Worm (Caenorhabditis elegans) whole organism, L4 larva: ENCODE measurements around the gene flad-1.
A peak's percentile ranks its signal among the peaks of the same experiment; 100 is the strongest.

Experiments used
- F26F4.8 ChIP-seq: fragments of 200-800 bp; sonication (Bioruptor generic); conservative IDR thresholded peaks from 2 replicates; pipeline ENCODE4 v1.3.6; 2022; ENCODE audit warnings: missing genetic modification characterization, missing compliant biosample characterization
- F49E8.2 ChIP-seq: sonication (generic microtip); optimal IDR thresholded peaks from 2 replicates; lab custom pipeline; 2016; ENCODE audit warnings: missing compliant biosample characterization, mild to moderate bottlenecking, missing genetic modification characterization, borderline replicate concordance
- T26A8.4 ChIP-seq: fragments of 200-800 bp; sonication (Bioruptor generic); IDR thresholded peaks from 2 replicates; pipeline ENCODE4 v1.3.6; 2022; ENCODE audit warnings: missing genetic modification characterization, missing compliant biosample characterization
- Y5F2A.4 ChIP-seq: fragments of 200-800 bp; sonication (Bioruptor generic); optimal IDR thresholded peaks from 2 replicates; lab custom pipeline; 2018; ENCODE audit warnings: mild to moderate bottlenecking, missing genetic modification characterization, missing compliant biosample characterization
- ZK337.2 ChIP-seq: fragments of 200-800 bp; sonication (Bioruptor generic); IDR thresholded peaks from 2 replicates; pipeline ENCODE4 v1.3.6; 2022; ENCODE audit warnings: missing genetic modification reagents, missing genetic modification characterization, missing compliant biosample characterization
- aha-1 ChIP-seq: fragments of 150-350 bp; peaks from one replicate; lab custom pipeline; 2014; ENCODE audit warnings: missing biosample characterization, missing genetic modification characterization
- aly-2 ChIP-seq: sonication (generic microtip); optimal IDR thresholded peaks from 2 replicates; lab custom pipeline; 2018; ENCODE audit warnings: missing biosample characterization, missing genetic modification characterization
- arid-1 ChIP-seq: fragments of 200-800 bp; sonication (Bioruptor generic); conservative IDR thresholded peaks from 2 replicates; pipeline ENCODE4 v1.3.6; 2022; ENCODE audit warnings: missing genetic modification reagents, missing genetic modification characterization, missing compliant biosample characterization
- attf-4 ChIP-seq: sonication (generic microtip); optimal IDR thresholded peaks from 3 replicates; lab custom pipeline; 2017; ENCODE audit warnings: missing biosample characterization, missing genetic modification characterization
- ceh-28 ChIP-seq: fragments of 150-350 bp; optimal IDR thresholded peaks from 2 replicates; lab custom pipeline; 2014; ENCODE audit warnings: missing biosample characterization, missing genetic modification reagents, missing genetic modification characterization
- ces-1 ChIP-seq: fragments of 150-350 bp; sonication (generic microtip); optimal IDR thresholded peaks from 4 replicates; lab custom pipeline; 2014; ENCODE audit warnings: missing biosample characterization, missing genetic modification reagents, missing genetic modification characterization
- daf-16 ChIP-seq, 3 experiments: sonication (generic microtip); optimal IDR thresholded peaks; 2 replicates each; lab custom pipeline; 2016 to 2017; ENCODE audit warnings: missing genetic modification characterization in 3 of 3, missing genetic modification reagents in 3 of 3, mild to moderate bottlenecking in 2 of 3, missing compliant biosample characterization in 2 of 3, missing biosample characterization in 1 of 3, moderate library complexity in 1 of 3
- dve-1 ChIP-seq: sonication (generic microtip); optimal IDR thresholded peaks from 2 replicates; lab custom pipeline; 2017; ENCODE audit warnings: antibody characterized with exemption, mild to moderate bottlenecking, missing genetic modification characterization, missing compliant biosample characterization; ENCODE audit not compliant: insufficient read depth
- fkh-10 ChIP-seq: fragments of 150-350 bp; optimal IDR thresholded peaks from 2 replicates; lab custom pipeline; 2014; ENCODE audit warnings: missing biosample characterization, missing genetic modification reagents, missing genetic modification characterization
- gei-8 ChIP-seq: fragments of 200-800 bp; sonication (Bioruptor generic); optimal IDR thresholded peaks from 2 replicates; lab custom pipeline; 2018; ENCODE audit warnings: mild to moderate bottlenecking, missing genetic modification characterization, missing compliant biosample characterization
- hif-1 ChIP-seq, 2 experiments: sonication (generic microtip); optimal IDR thresholded peaks; 2 replicates each; lab custom pipeline; 2016 to 2017; ENCODE audit warnings: missing compliant biosample characterization in 2 of 2, missing genetic modification characterization in 2 of 2, missing genetic modification reagents in 2 of 2, missing genotype in 2 of 2, mild to moderate bottlenecking in 1 of 2
- hlh-30 ChIP-seq: sonication (generic microtip); optimal IDR thresholded peaks from 2 replicates; lab custom pipeline; 2017; ENCODE audit warnings: antibody characterized with exemption, mild to moderate bottlenecking, missing genetic modification characterization, missing compliant biosample characterization; ENCODE audit not compliant: insufficient read depth
- lim-7 ChIP-seq: fragments of 200-800 bp; sonication (Bioruptor generic); IDR thresholded peaks from 2 replicates; pipeline ENCODE4 v1.3.6; 2022; ENCODE audit warnings: missing genetic modification characterization, missing compliant biosample characterization
- lin-1 ChIP-seq: fragments of 200-800 bp; sonication (Bioruptor generic); IDR thresholded peaks from 2 replicates; pipeline ENCODE4 v1.3.6; 2022; ENCODE audit warnings: missing genetic modification reagents, missing genetic modification characterization, missing compliant biosample characterization
- madf-9 ChIP-seq: fragments of 200-800 bp; sonication (Bioruptor generic); conservative IDR thresholded peaks from 2 replicates; pipeline ENCODE4 v1.3.6; 2022; ENCODE audit warnings: missing genetic modification reagents, missing genetic modification characterization, missing compliant biosample characterization
- mep-1 ChIP-seq: fragments of 150-350 bp; sonication (generic microtip); optimal IDR thresholded peaks from 3 replicates; lab custom pipeline; 2014; ENCODE audit warnings: missing biosample characterization, missing genetic modification characterization
- mes-2 ChIP-seq: sonication (generic microtip); optimal IDR thresholded peaks from 2 replicates; lab custom pipeline; 2016; ENCODE audit warnings: missing genotype, mild to moderate bottlenecking, missing genetic modification characterization, missing compliant biosample characterization; ENCODE audit not compliant: poor library complexity, severe bottlenecking
- mxl-2 ChIP-seq: fragments of 200-800 bp; sonication (Bioruptor generic); conservative IDR thresholded peaks from 2 replicates; pipeline ENCODE4 v1.3.6; 2022; ENCODE audit warnings: missing genetic modification reagents, missing genetic modification characterization, missing compliant biosample characterization
- nhr-10 ChIP-seq: fragments of 150-350 bp; optimal IDR thresholded peaks from 2 replicates; lab custom pipeline; 2014; ENCODE audit warnings: missing biosample characterization, missing genetic modification characterization
- nhr-11 ChIP-seq: fragments of 150-350 bp; optimal IDR thresholded peaks from 2 replicates; lab custom pipeline; 2014; ENCODE audit warnings: missing biosample characterization, missing genetic modification characterization
- nhr-42 ChIP-seq: fragments of 200-800 bp; sonication (Bioruptor generic); IDR thresholded peaks from 2 replicates; pipeline ENCODE4 v1.3.6; 2022; ENCODE audit warnings: missing genetic modification characterization, missing compliant biosample characterization
- nhr-48 ChIP-seq: sonication (generic microtip); optimal IDR thresholded peaks from 2 replicates; lab custom pipeline; 2016; ENCODE audit warnings: mild to moderate bottlenecking, missing genetic modification characterization, missing compliant biosample characterization
- nhr-77 ChIP-seq: fragments of 150-350 bp; optimal IDR thresholded peaks from 2 replicates; lab custom pipeline; 2014; ENCODE audit warnings: missing biosample characterization, missing genetic modification characterization
- pha-4 ChIP-seq, 2 experiments: fragments of 150-350 bp in 1 of 2; fragments of 200-800 bp in 1 of 2; sonication (Bioruptor generic) in 1 of 2; IDR thresholded peaks in 1 of 2; optimal IDR thresholded peaks in 1 of 2; 2 replicates each; pipeline versions ENCODE4 v1.3.6 to Lab custom; 2014 to 2022; ENCODE audit warnings: missing genetic modification characterization in 2 of 2, missing genetic modification reagents in 2 of 2, missing biosample characterization in 1 of 2, missing compliant biosample characterization in 1 of 2
- php-3 ChIP-seq: fragments of 200-800 bp; sonication (Bioruptor generic); IDR thresholded peaks from 2 replicates; pipeline ENCODE4 v1.3.6; 2022; ENCODE audit warnings: missing genetic modification reagents, missing genetic modification characterization, missing compliant biosample characterization
- pqm-1 ChIP-seq: sonication (generic microtip); optimal IDR thresholded peaks from 2 replicates; lab custom pipeline; 2017; ENCODE audit warnings: missing biosample characterization, missing genetic modification characterization
- set-16 ChIP-seq: fragments of 200-800 bp; sonication (Bioruptor generic); IDR thresholded peaks from 2 replicates; pipeline ENCODE4 v1.3.6; 2022; ENCODE audit warnings: missing genetic modification reagents, missing genetic modification characterization, missing compliant biosample characterization
- spr-3 ChIP-seq: fragments of 200-800 bp; sonication (Bioruptor generic); optimal IDR thresholded peaks from 2 replicates; lab custom pipeline; 2018; ENCODE audit warnings: mild to moderate bottlenecking, missing genetic modification characterization, missing compliant biosample characterization
- zag-1 ChIP-seq: fragments of 150-350 bp; optimal IDR thresholded peaks from 2 replicates; lab custom pipeline; 2014; ENCODE audit warnings: missing biosample characterization, missing genetic modification characterization
- zip-2 ChIP-seq: fragments of 150-350 bp; optimal IDR thresholded peaks from 2 replicates; lab custom pipeline; 2014; ENCODE audit warnings: missing biosample characterization, missing genetic modification characterization

The flad-1 gene

ce11 chrII:9974967-9975366, 31.0 kb downstream of the flad-1 start, which contains the start of gene aakg-5 (continued):
- TF ChIP-seq hlh-30 (tag; lab: Kevin White, UChicago), result peak; percentile 70
- TF ChIP-seq nhr-48 (tag; lab: Kevin White, UChicago), result peak; percentile 84
- TF ChIP-seq mxl-2 (GFP tag; lab: Robert Waterston, UW), result no peak
- peak in 1 of 2 experiments; percentile 33 for TF ChIP-seq hif-1 (tag; optimal IDR thresholded peaks at IDR 0.05; lab: Kevin White, UChicago)

- TF ChIP-seq daf-16 (GFP tag; optimal IDR thresholded peaks at IDR 0.05; lab: Kevin White, UChicago) (no peak), daf-16 (tag; optimal IDR thresholded peaks at IDR 0.05; lab: Kevin White, UChicago) (no peak), nhr-77 (tag; lab: Kevin White, UChicago) (no peak)
These were observed 32.5 kb downstream of the flad-1 start, which contains the start of gene R53.8 for ce11 chrII:9976405-9976804. R53.8 (plus strand) TSS chrII:9976705.

- no peak for TF ChIP-seq gei-8 (GFP tag; lab: Kevin White, UChicago)
- TF ChIP-seq nhr-11, result no peak
- TF ChIP-seq zip-2 (tag; lab: Kevin White, UChicago), result no peak
- TF ChIP-seq attf-4 (tag; lab: Kevin White, UChicago), result no peak
- no peak for TF ChIP-seq ceh-28
- no peak for TF ChIP-seq arid-1 (GFP tag; lab: Robert Waterston, UW)
- no peak for TF ChIP-seq php-3
- TF ChIP-seq ZK337.2 (GFP tag; lab: Robert Waterston, UW), result no peak
- no peak for TF ChIP-seq T26A8.4 (GFP tag; lab: Robert Waterston, UW)
- TF ChIP-seq ces-1, result no peak
- TF ChIP-seq lim-7, result no peak
- no peak for TF ChIP-seq mes-2
These were observed 36.2 kb downstream of the flad-1 start, which contains the start of gene ZK892.6 for ce11 chrII:9980077-9980631. ZK892.6 (minus strand) TSS chrII:9980127.

- TF ChIP-seq spr-3 (GFP tag; lab: Kevin White, UChicago) (no peak), daf-16 (GFP tag; optimal IDR thresholded peaks at IDR 0.05; lab: Kevin White, UChicago) (no peak), daf-16 (tag; optimal IDR thresholded peaks at IDR 0.05; lab: Kevin White, UChicago) (no peak), aha-1 (tag; lab: Kevin White, UChicago) (no peak), F26F4.8 (GFP tag; lab: Robert Waterston, UW) (no peak), ZK337.2 (GFP tag; lab: Robert Waterston, UW) (no peak), dve-1 (tag; lab: Kevin White, UChicago) (no peak), lin-1 (no peak), nhr-10 (tag; lab: Kevin White, UChicago) (no peak), attf-4 (tag; lab: Kevin White, UChicago) (no peak), hif-1 (tag; optimal IDR thresholded peaks at IDR 0.05; lab: Kevin White, UChicago) (no peak), nhr-48 (tag; lab: Kevin White, UChicago) (no peak)
These were observed 37.8 kb downstream of the flad-1 start, which contains the start of gene sdz-38 for ce11 chrII:9981760-9982159. sdz-38 (minus strand) TSS chrII:9981860.

ce11 chrII:9982437-9982836, 38.5 kb downstream of the flad-1 start:
- no peak for TF ChIP-seq aly-2 (tag; lab: Kevin White, UChicago)
- TF ChIP-seq fkh-10 (GFP tag; lab: Kevin White, UChicago), result no peak
- no peak for TF ChIP-seq pqm-1 (tag; lab: Kevin White, UChicago)
- TF ChIP-seq madf-9, result no peak
- no peak for TF ChIP-seq mep-1 (tag; lab: Kevin White, UChicago)
- TF ChIP-seq lim-7, result no peak
- TF ChIP-seq spr-3 (GFP tag; lab: Kevin White, UChicago), result no peak
- no peak for TF ChIP-seq zag-1 (tag; lab: Kevin White, UChicago)
- no peak for TF ChIP-seq pha-4 (GFP tag; IDR thresholded peaks at IDR 0.05; lab: Robert Waterston, UW)
- no peak for TF ChIP-seq pha-4 (tag; optimal IDR thresholded peaks at IDR 0.05; lab: Kevin White, UChicago)
- no peak for TF ChIP-seq arid-1 (GFP tag; lab: Robert Waterston, UW)
- TF ChIP-seq nhr-42 (GFP tag; lab: Robert Waterston, UW), result no peak
- no peak for TF ChIP-seq set-16 (GFP tag; lab: Robert Waterston, UW)
- TF ChIP-seq F49E8.2 (tag; lab: Kevin White, UChicago), result no peak
- TF ChIP-seq Y5F2A.4 (GFP tag; lab: Kevin White, UChicago), result no peak
- no peak for TF ChIP-seq dve-1 (tag; lab: Kevin White, UChicago)
- no peak for TF ChIP-seq php-3
